Worm (Caenorhabditis elegans) whole organism, mixed stage, embryonic: ENCODE data around the gene moma-1.

Experiments used
- flh-1 ChIP-seq: fragments of 200-800 bp; sonication (Bioruptor generic); optimal IDR thresholded peaks from 2 replicates; lab custom pipeline; 2018; ENCODE audit warnings: mild to moderate bottlenecking, missing genetic modification characterization, moderate library complexity, missing compliant biosample characterization
- lsy-2 ChIP-seq: fragments of 150-350 bp; optimal IDR thresholded peaks from 2 replicates; lab custom pipeline; 2014; ENCODE audit warnings: missing biosample characterization, missing genetic modification characterization
- mep-1 ChIP-seq: fragments of 150-350 bp; optimal IDR thresholded peaks from 2 replicates; lab custom pipeline; 2017; ENCODE audit warnings: missing biosample characterization, missing genetic modification reagents, missing genetic modification characterization, inconsistent platforms
- nhr-28 ChIP-seq: fragments of 150-350 bp; optimal IDR thresholded peaks from 2 replicates; lab custom pipeline; 2014; ENCODE audit warnings: missing biosample characterization, missing genetic modification characterization
- pha-4 ChIP-seq: fragments of 150-350 bp; optimal IDR thresholded peaks from 2 replicates; lab custom pipeline; 2018; ENCODE audit warnings: missing biosample characterization, missing genetic modification reagents, missing genetic modification characterization
- sptf-1 ChIP-seq: sonication (generic microtip); optimal IDR thresholded peaks from 2 replicates; lab custom pipeline; 2017; ENCODE audit warnings: mild to moderate bottlenecking, missing genetic modification characterization, moderate library complexity, missing compliant biosample characterization
- unc-62 ChIP-seq: fragments of 150-350 bp; optimal IDR thresholded peaks from 2 replicates; lab custom pipeline; 2014; ENCODE audit warnings: missing biosample characterization, missing genetic modification reagents, missing genetic modification characterization

DNA sequence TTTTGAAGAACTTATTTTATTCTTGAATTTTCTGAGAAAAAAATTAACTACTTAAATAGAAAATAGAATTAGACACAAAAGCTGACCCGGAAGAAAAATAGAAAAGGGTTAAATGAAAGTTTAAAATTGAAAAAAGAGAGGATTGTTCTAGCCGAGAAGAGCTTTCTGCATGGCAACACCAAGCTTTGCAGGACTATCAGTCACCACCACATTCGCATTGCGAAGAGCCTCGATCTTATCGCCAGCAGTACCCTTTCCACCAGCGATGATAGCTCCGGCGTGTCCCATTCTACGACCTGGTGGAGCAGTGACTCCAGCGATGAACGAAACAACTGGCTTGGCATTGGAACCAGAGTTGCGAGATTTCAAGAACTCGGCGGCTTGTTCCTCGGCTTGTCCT lies 47.9 kb upstream of the moma-1 start:
- TF ChIP-seq pha-4 (tag; lab: Kevin White, UChicago): no peak
- TF ChIP-seq nhr-28 (tag; lab: Kevin White, UChicago): no peak
- no peak for TF ChIP-seq lsy-2 (tag; lab: Kevin White, UChicago)
- no peak for TF ChIP-seq unc-62 (GFP tag; lab: Kevin White, UChicago)
- TF ChIP-seq sptf-1 (tag; lab: Kevin White, UChicago): no peak
- no peak for TF ChIP-seq flh-1 (GFP tag; lab: Kevin White, UChicago)
- TF ChIP-seq mep-1: no peak
